Worm (Caenorhabditis elegans) whole organism, late embryonic: ENCODE results near the gene spt-4.

Source experiments
- C08G9.2 ChIP-seq: sonication (generic microtip); optimal IDR thresholded peaks from 2 replicates; lab custom pipeline; 2016; ENCODE audit warnings: mild to moderate bottlenecking, missing genetic modification characterization, moderate library complexity, missing compliant biosample characterization
- C38D4.7 ChIP-seq: fragments of 200-800 bp; sonication (Bioruptor generic); optimal IDR thresholded peaks from 2 replicates; lab custom pipeline; 2018; ENCODE audit warnings: mild to moderate bottlenecking, missing genetic modification characterization, moderate library complexity, missing compliant biosample characterization
- K09A11.1 ChIP-seq: sonication (generic microtip); optimal IDR thresholded peaks from 2 replicates; lab custom pipeline; 2017; ENCODE audit warnings: antibody characterized with exemption, mild to moderate bottlenecking, missing genetic modification characterization, missing compliant biosample characterization; ENCODE audit not compliant: insufficient read depth
- T23F11.4 ChIP-seq: fragments of 200-800 bp; sonication (Bioruptor generic); optimal IDR thresholded peaks from 2 replicates; lab custom pipeline; 2018; ENCODE audit warnings: mild to moderate bottlenecking, missing genetic modification characterization, missing compliant biosample characterization
- Y22D7AL.16 ChIP-seq: sonication (generic microtip); optimal IDR thresholded peaks from 2 replicates; lab custom pipeline; 2016; ENCODE audit warnings: missing genetic modification characterization, missing compliant biosample characterization
- ahr-1 ChIP-seq: sonication (generic microtip); optimal IDR thresholded peaks from 2 replicates; lab custom pipeline; 2016; ENCODE audit warnings: missing genetic modification characterization, missing compliant biosample characterization
- ceh-18 ChIP-seq: sonication (generic microtip); optimal IDR thresholded peaks from 2 replicates; lab custom pipeline; 2016; ENCODE audit warnings: missing genetic modification characterization, missing compliant biosample characterization
- ceh-19 ChIP-seq: fragments of 200-800 bp; sonication (Bioruptor generic); optimal IDR thresholded peaks from 2 replicates; lab custom pipeline; 2018; ENCODE audit warnings: mild to moderate bottlenecking, missing genetic modification characterization, missing compliant biosample characterization
- ceh-30 ChIP-seq: fragments of 150-350 bp; optimal IDR thresholded peaks from 2 replicates; lab custom pipeline; 2014; ENCODE audit warnings: missing biosample characterization, missing genetic modification characterization
- ceh-45 ChIP-seq: fragments of 200-800 bp; sonication (Bioruptor generic); IDR thresholded peaks from 2 replicates; pipeline ENCODE4 v1.3.6; 2022; ENCODE audit warnings: missing genetic modification reagents, missing genetic modification characterization, missing compliant biosample characterization
- che-1 ChIP-seq: sonication (generic microtip); optimal IDR thresholded peaks from 2 replicates; lab custom pipeline; 2016; ENCODE audit warnings: mild to moderate bottlenecking, missing genetic modification characterization, missing compliant biosample characterization
- dmd-4 ChIP-seq: sonication (generic microtip); optimal IDR thresholded peaks from 2 replicates; lab custom pipeline; 2016; ENCODE audit warnings: borderline replicate concordance, missing genetic modification characterization, missing compliant biosample characterization
- elt-2 ChIP-seq: sonication (generic microtip); optimal IDR thresholded peaks from 2 replicates; lab custom pipeline; 2016; ENCODE audit warnings: missing genetic modification reagents, missing genetic modification characterization, missing compliant biosample characterization
- elt-4 ChIP-seq: sonication (generic microtip); optimal IDR thresholded peaks from 2 replicates; lab custom pipeline; 2016; ENCODE audit warnings: missing genetic modification characterization, missing compliant biosample characterization
- fax-1 ChIP-seq: sonication (generic microtip); optimal IDR thresholded peaks from 2 replicates; lab custom pipeline; 2016; ENCODE audit warnings: missing genotype, missing genetic modification characterization, missing compliant biosample characterization
- fkh-10 ChIP-seq: fragments of 150-350 bp; optimal IDR thresholded peaks from 2 replicates; lab custom pipeline; 2014; ENCODE audit warnings: missing biosample characterization, missing genetic modification reagents, missing genetic modification characterization
- fkh-6 ChIP-seq: sonication (generic microtip); optimal IDR thresholded peaks from 2 replicates; lab custom pipeline; 2016; ENCODE audit warnings: missing genetic modification characterization, missing compliant biosample characterization
- hlh-13 ChIP-seq: fragments of 200-800 bp; sonication (Bioruptor generic); optimal IDR thresholded peaks from 2 replicates; lab custom pipeline; 2018; ENCODE audit warnings: mild to moderate bottlenecking, missing genetic modification characterization, missing compliant biosample characterization
- hlh-15 ChIP-seq: sonication (generic microtip); optimal IDR thresholded peaks from 2 replicates; lab custom pipeline; 2016; ENCODE audit warnings: missing genetic modification characterization, missing compliant biosample characterization
- hlh-30 ChIP-seq: sonication (generic microtip); optimal IDR thresholded peaks from 2 replicates; lab custom pipeline; 2017; ENCODE audit warnings: antibody characterized with exemption, missing genetic modification characterization, missing compliant biosample characterization; ENCODE audit not compliant: insufficient read depth
- hlh-8 ChIP-seq: sonication (generic microtip); optimal IDR thresholded peaks from 2 replicates; lab custom pipeline; 2016; ENCODE audit warnings: missing genotype, missing genetic modification characterization, missing compliant biosample characterization
- lin-11 ChIP-seq: fragments of 200-800 bp; sonication (Bioruptor generic); optimal IDR thresholded peaks from 2 replicates; lab custom pipeline; 2018; ENCODE audit warnings: mild to moderate bottlenecking, missing genetic modification characterization, missing compliant biosample characterization
- madf-2 ChIP-seq: sonication (generic microtip); optimal IDR thresholded peaks from 2 replicates; lab custom pipeline; 2017; ENCODE audit warnings: missing genetic modification characterization, missing compliant biosample characterization
- mec-3 ChIP-seq: sonication (generic microtip); optimal IDR thresholded peaks from 2 replicates; lab custom pipeline; 2016; ENCODE audit warnings: borderline replicate concordance, missing genetic modification characterization, missing compliant biosample characterization
- nfya-1 ChIP-seq: sonication (generic microtip); optimal IDR thresholded peaks from 2 replicates; lab custom pipeline; 2017; ENCODE audit warnings: missing genetic modification characterization, mild to moderate bottlenecking, missing compliant biosample characterization, antibody characterized with exemption, moderate library complexity
- nhr-232 ChIP-seq: sonication (generic microtip); optimal IDR thresholded peaks from 2 replicates; lab custom pipeline; 2016; ENCODE audit warnings: missing genetic modification characterization, missing compliant biosample characterization
- pag-3 ChIP-seq: sonication (generic microtip); optimal IDR thresholded peaks from 2 replicates; lab custom pipeline; 2016; ENCODE audit warnings: missing compliant biosample characterization, missing genetic modification characterization, borderline replicate concordance
- pax-1 ChIP-seq: fragments of 150-350 bp; optimal IDR thresholded peaks from 2 replicates; lab custom pipeline; 2014; ENCODE audit warnings: missing biosample characterization, missing genetic modification characterization
- pha-2 ChIP-seq: sonication (generic microtip); optimal IDR thresholded peaks from 2 replicates; lab custom pipeline; 2017; ENCODE audit warnings: mild to moderate bottlenecking, missing genetic modification characterization, missing compliant biosample characterization
- pha-4 ChIP-seq: fragments of 150-350 bp; optimal IDR thresholded peaks from 2 replicates; lab custom pipeline; 2018; ENCODE audit warnings: missing biosample characterization, missing genetic modification reagents, missing genetic modification characterization
- pqm-1 ChIP-seq: sonication (generic microtip); optimal IDR thresholded peaks from 2 replicates; lab custom pipeline; 2016; ENCODE audit warnings: missing genetic modification characterization, missing compliant biosample characterization
- pros-1 ChIP-seq: fragments of 150-350 bp; optimal IDR thresholded peaks from 2 replicates; lab custom pipeline; 2014; ENCODE audit warnings: missing biosample characterization, missing genetic modification reagents, missing genetic modification characterization
- rnt-1 ChIP-seq: sonication (generic microtip); optimal IDR thresholded peaks from 2 replicates; lab custom pipeline; 2016; ENCODE audit warnings: missing genetic modification characterization, missing compliant biosample characterization
- sdc-2 ChIP-seq: sonication (generic microtip); optimal IDR thresholded peaks from 2 replicates; lab custom pipeline; 2016; ENCODE audit warnings: missing genotype, missing genetic modification characterization, missing compliant biosample characterization
- sox-2 ChIP-seq: fragments of 200-800 bp; sonication (Bioruptor generic); IDR thresholded peaks from 2 replicates; pipeline ENCODE4 v1.3.6; 2022; ENCODE audit warnings: missing genetic modification reagents, missing genetic modification characterization, missing compliant biosample characterization
- sox-4 ChIP-seq: sonication (generic microtip); optimal IDR thresholded peaks from 2 replicates; lab custom pipeline; 2017; ENCODE audit warnings: mild to moderate bottlenecking, missing genetic modification characterization, inconsistent platforms, missing compliant biosample characterization
- tbx-2 ChIP-seq: sonication (generic microtip); optimal IDR thresholded peaks from 2 replicates; lab custom pipeline; 2016; ENCODE audit warnings: missing genetic modification characterization, missing compliant biosample characterization
- zip-5 ChIP-seq: sonication (generic microtip); optimal IDR thresholded peaks from 2 replicates; lab custom pipeline; 2016; ENCODE audit warnings: missing genetic modification characterization, missing compliant biosample characterization

spt-4 gene

ce11 chrIII:25582-25996 lies 44.0 kb downstream of the spt-4 start (continued):
- no peak for TF ChIP-seq hlh-8 (tag; lab: Kevin White, UChicago)
- TF ChIP-seq zip-5: no peak
- TF ChIP-seq sox-2 (GFP tag; lab: Robert Waterston, UW): no peak
- no peak for TF ChIP-seq Y22D7AL.16 (tag; lab: Kevin White, UChicago)
- no peak for TF ChIP-seq K09A11.1 (tag; lab: Kevin White, UChicago)
- TF ChIP-seq pha-4 (tag; lab: Kevin White, UChicago): no peak
- no peak for TF ChIP-seq pqm-1 (tag; lab: Kevin White, UChicago)
- no peak for TF ChIP-seq hlh-15 (tag; lab: Kevin White, UChicago)
- TF ChIP-seq elt-2 (tag; lab: Kevin White, UChicago): no peak
- peak; percentile 77 for TF ChIP-seq hlh-30 (tag; lab: Kevin White, UChicago)
- peak; percentile 31 for TF ChIP-seq ceh-18 (tag; lab: Kevin White, UChicago)
- no peak for TF ChIP-seq madf-2 (tag; lab: Kevin White, UChicago)
- no peak for TF ChIP-seq fkh-10 (GFP tag; lab: Kevin White, UChicago)
- TF ChIP-seq C38D4.7 (GFP tag; lab: Kevin White, UChicago): no peak
- no peak for TF ChIP-seq mec-3 (tag; lab: Kevin White, UChicago)
- no peak for TF ChIP-seq ahr-1 (tag; lab: Kevin White, UChicago)
- TF ChIP-seq nfya-1 (tag; lab: Kevin White, UChicago): peak; percentile 84
- no peak for TF ChIP-seq fkh-6 (tag; lab: Kevin White, UChicago)
- peak; percentile 20 for TF ChIP-seq dmd-4 (tag; lab: Kevin White, UChicago)
- TF ChIP-seq pros-1 (tag; lab: Kevin White, UChicago): no peak
- no peak for TF ChIP-seq hlh-13 (GFP tag; lab: Kevin White, UChicago)
- no peak for TF ChIP-seq che-1 (tag; lab: Kevin White, UChicago)
- peak; percentile 46 for TF ChIP-seq C08G9.2 (tag; lab: Kevin White, UChicago)
- no peak for TF ChIP-seq ceh-30 (tag; lab: Kevin White, UChicago)
- TF ChIP-seq, all 69 proteins: peak for 16

ce11 chrIII:23862-24261 lies 45.7 kb downstream of the spt-4 start, which contains the start of gene H10E21.5:
Gene H10E21.5 (minus strand): TSS chrIII:23962.
- TF ChIP-seq fkh-10 (GFP tag; lab: Kevin White, UChicago): no peak
- no peak for TF ChIP-seq lin-11 (tag; lab: Kevin White, UChicago)
- no peak for TF ChIP-seq ceh-45 (GFP tag; lab: Robert Waterston, UW)
- TF ChIP-seq pha-2 (tag; lab: Kevin White, UChicago): no peak
- TF ChIP-seq tbx-2 (tag; lab: Kevin White, UChicago): no peak
- no peak for TF ChIP-seq rnt-1 (tag; lab: Kevin White, UChicago)
- TF ChIP-seq pax-1 (tag; lab: Kevin White, UChicago): no peak
- TF ChIP-seq hlh-15 (tag; lab: Kevin White, UChicago): no peak
- TF ChIP-seq sox-4 (tag; lab: Kevin White, UChicago): no peak
- no peak for TF ChIP-seq sdc-2

ce11 chrIII:21276-21675 lies 48.3 kb downstream of the spt-4 start:
- TF ChIP-seq elt-4 (tag; lab: Kevin White, UChicago) (peak; percentile 62), T23F11.4 (GFP tag; lab: Kevin White, UChicago) (no peak)

ce11 chrIII:19509-19908 lies 50.0 kb downstream of the spt-4 start, which contains the start of gene H10E21.4:
Gene H10E21.4 (minus strand): TSS chrIII:19675.
- no peak for TF ChIP-seq fax-1
- TF ChIP-seq pha-2 (tag; lab: Kevin White, UChicago): no peak
- no peak for TF ChIP-seq ahr-1 (tag; lab: Kevin White, UChicago)
- no peak for TF ChIP-seq hlh-13 (GFP tag; lab: Kevin White, UChicago)
- TF ChIP-seq pros-1 (tag; lab: Kevin White, UChicago): no peak
- no peak for TF ChIP-seq Y22D7AL.16 (tag; lab: Kevin White, UChicago)
- no peak for TF ChIP-seq pag-3
- no peak for TF ChIP-seq nhr-232 (tag; lab: Kevin White, UChicago)
- no peak for TF ChIP-seq fkh-10 (GFP tag; lab: Kevin White, UChicago)
- TF ChIP-seq ceh-19 (GFP tag; lab: Kevin White, UChicago): no peak
